Worm (Caenorhabditis elegans) whole organism, L3 larva: ENCODE data around the gene C51E3.9.

Source experiments
- R02D3.7 ChIP-seq: fragments of 150-350 bp; optimal IDR thresholded peaks from 2 replicates; lab custom pipeline; 2014; ENCODE audit warnings: missing biosample characterization, missing genetic modification characterization
- ZK546.5 ChIP-seq: sonication (generic microtip); optimal IDR thresholded peaks from 2 replicates; lab custom pipeline; 2017; ENCODE audit warnings: missing biosample characterization, missing genetic modification characterization
- aly-2 ChIP-seq: fragments of 150-350 bp; optimal IDR thresholded peaks from 2 replicates; lab custom pipeline; 2014; ENCODE audit warnings: missing biosample characterization, missing genetic modification characterization
- ceh-16 ChIP-seq: sonication (generic microtip); optimal IDR thresholded peaks from 2 replicates; lab custom pipeline; 2017; ENCODE audit warnings: missing biosample characterization, missing genetic modification characterization
- ceh-28 ChIP-seq: fragments of 150-350 bp; optimal IDR thresholded peaks from 2 replicates; lab custom pipeline; 2014; ENCODE audit warnings: missing biosample characterization, missing genetic modification reagents, missing genetic modification characterization
- ceh-82 ChIP-seq: fragments of 150-350 bp; optimal IDR thresholded peaks from 2 replicates; lab custom pipeline; 2014; ENCODE audit warnings: missing biosample characterization, missing genetic modification characterization
- ceh-9 ChIP-seq: sonication (generic microtip); optimal IDR thresholded peaks from 2 replicates; lab custom pipeline; 2018; ENCODE audit warnings: missing biosample characterization, missing genetic modification characterization
- daf-12 ChIP-seq: fragments of 150-350 bp; optimal IDR thresholded peaks from 2 replicates; lab custom pipeline; 2014; ENCODE audit warnings: missing biosample characterization, missing genetic modification reagents, missing genetic modification characterization
- egl-27 ChIP-seq: sonication (generic microtip); optimal IDR thresholded peaks from 4 replicates; lab custom pipeline; 2017; ENCODE audit warnings: missing biosample characterization, missing genetic modification reagents, missing genetic modification characterization
- elt-1 ChIP-seq: fragments of 150-350 bp; optimal IDR thresholded peaks from 2 replicates; lab custom pipeline; 2014; ENCODE audit warnings: missing biosample characterization, missing genetic modification characterization
- elt-2 ChIP-seq: sonication (generic microtip); optimal IDR thresholded peaks from 2 replicates; lab custom pipeline; 2016; ENCODE audit warnings: missing genetic modification reagents, mild to moderate bottlenecking, missing genetic modification characterization, missing compliant biosample characterization
- eor-1 ChIP-seq, 2 experiments: fragments of 150-350 bp; optimal IDR thresholded peaks; 2 replicates each; lab custom pipeline; 2014 to 2018; ENCODE audit warnings: missing biosample characterization in 2 of 2, missing genetic modification characterization in 2 of 2
- fkh-10 ChIP-seq: sonication (generic microtip); optimal IDR thresholded peaks from 2 replicates; lab custom pipeline; 2017; ENCODE audit warnings: missing biosample characterization, missing genetic modification reagents, missing genetic modification characterization
- fkh-2 ChIP-seq: fragments of 150-350 bp; optimal IDR thresholded peaks from 2 replicates; lab custom pipeline; 2014; ENCODE audit warnings: missing biosample characterization, missing genetic modification reagents, missing genetic modification characterization
- fos-1 ChIP-seq: fragments of 150-350 bp; optimal IDR thresholded peaks from 2 replicates; lab custom pipeline; 2014; ENCODE audit warnings: missing biosample characterization, missing genetic modification characterization
- hmg-11 ChIP-seq: sonication (generic microtip); optimal IDR thresholded peaks from 2 replicates; lab custom pipeline; 2016; ENCODE audit warnings: missing genetic modification characterization, missing compliant biosample characterization
- jun-1 ChIP-seq: fragments of 150-350 bp; optimal IDR thresholded peaks from 2 replicates; lab custom pipeline; 2014; ENCODE audit warnings: missing biosample characterization, missing genetic modification reagents, missing genetic modification characterization
- lin-15B ChIP-seq: fragments of 150-350 bp; optimal IDR thresholded peaks from 2 replicates; lab custom pipeline; 2014; ENCODE audit warnings: missing biosample characterization, missing genetic modification characterization
- lin-39 ChIP-seq: fragments of 150-350 bp; optimal IDR thresholded peaks from 2 replicates; lab custom pipeline; 2018; ENCODE audit warnings: missing biosample characterization, missing genetic modification reagents, missing genetic modification characterization
- lsy-12 ChIP-seq: sonication (generic microtip); optimal IDR thresholded peaks from 2 replicates; lab custom pipeline; 2016; ENCODE audit warnings: mild to moderate bottlenecking, missing genetic modification characterization, missing compliant biosample characterization
- mdl-1 ChIP-seq: fragments of 150-350 bp; optimal IDR thresholded peaks from 2 replicates; lab custom pipeline; 2014; ENCODE audit warnings: missing biosample characterization, missing genetic modification characterization
- nfya-1 ChIP-seq: sonication (generic microtip); optimal IDR thresholded peaks from 2 replicates; lab custom pipeline; 2017; ENCODE audit warnings: missing genetic modification characterization, mild to moderate bottlenecking, missing compliant biosample characterization, antibody characterized with exemption, moderate library complexity; ENCODE audit not compliant: insufficient read depth
- nhr-11 ChIP-seq: fragments of 150-350 bp; optimal IDR thresholded peaks from 2 replicates; lab custom pipeline; 2014; ENCODE audit warnings: missing biosample characterization, missing genetic modification characterization
- nhr-12 ChIP-seq: fragments of 150-350 bp; optimal IDR thresholded peaks from 2 replicates; lab custom pipeline; 2014; ENCODE audit warnings: missing biosample characterization, missing genetic modification characterization
- nhr-23 ChIP-seq: fragments of 150-350 bp; optimal IDR thresholded peaks from 2 replicates; lab custom pipeline; 2014; ENCODE audit warnings: missing biosample characterization, missing genetic modification reagents, missing genetic modification characterization
- nhr-237 ChIP-seq: fragments of 150-350 bp; optimal IDR thresholded peaks from 2 replicates; lab custom pipeline; 2014; ENCODE audit warnings: missing biosample characterization, missing genetic modification characterization
- nhr-25 ChIP-seq: sonication (generic microtip); optimal IDR thresholded peaks from 2 replicates; lab custom pipeline; 2017; ENCODE audit warnings: missing biosample characterization, missing genetic modification characterization
- nhr-28 ChIP-seq: fragments of 150-350 bp; optimal IDR thresholded peaks from 2 replicates; lab custom pipeline; 2014; ENCODE audit warnings: missing biosample characterization, missing genetic modification characterization
- nhr-43 ChIP-seq: sonication (generic microtip); optimal IDR thresholded peaks from 2 replicates; lab custom pipeline; 2016; ENCODE audit warnings: mild to moderate bottlenecking, missing genetic modification characterization, missing compliant biosample characterization; ENCODE audit not compliant: poor library complexity, severe bottlenecking
- nhr-67 ChIP-seq: fragments of 150-350 bp; optimal IDR thresholded peaks from 2 replicates; lab custom pipeline; 2014; ENCODE audit warnings: missing biosample characterization, missing genetic modification characterization
- nhr-76 ChIP-seq: fragments of 150-350 bp; sonication (generic microtip); optimal IDR thresholded peaks from 5 replicates; lab custom pipeline; 2014; ENCODE audit warnings: missing biosample characterization, missing genetic modification characterization
- nhr-77 ChIP-seq: fragments of 150-350 bp; optimal IDR thresholded peaks from 2 replicates; lab custom pipeline; 2014; ENCODE audit warnings: missing biosample characterization, missing genetic modification characterization
- pha-4 ChIP-seq: fragments of 150-350 bp; optimal IDR thresholded peaks from 2 replicates; lab custom pipeline; 2014; ENCODE audit warnings: missing biosample characterization, missing genetic modification reagents, missing genetic modification characterization
- pqm-1 ChIP-seq: fragments of 150-350 bp; optimal IDR thresholded peaks from 2 replicates; lab custom pipeline; 2017; ENCODE audit warnings: missing biosample characterization, missing genetic modification characterization, inconsistent platforms
- sea-2 ChIP-seq: fragments of 150-350 bp; sonication (generic microtip); optimal IDR thresholded peaks from 4 replicates; lab custom pipeline; 2014; ENCODE audit warnings: missing biosample characterization, missing genetic modification reagents, missing genetic modification characterization
- skn-1 ChIP-seq: fragments of 150-350 bp; optimal IDR thresholded peaks from 2 replicates; lab custom pipeline; 2014; ENCODE audit warnings: missing biosample characterization, missing genetic modification characterization
- snpc-4 ChIP-seq: fragments of 150-350 bp; optimal IDR thresholded peaks from 2 replicates; lab custom pipeline; 2014; ENCODE audit warnings: missing biosample characterization, missing genetic modification characterization
- tbx-2 ChIP-seq: sonication (generic microtip); optimal IDR thresholded peaks from 2 replicates; lab custom pipeline; 2016; ENCODE audit warnings: mild to moderate bottlenecking, missing genetic modification characterization, missing compliant biosample characterization
- unc-39 ChIP-seq: sonication (generic microtip); optimal IDR thresholded peaks from 4 replicates; lab custom pipeline; 2017; ENCODE audit warnings: missing biosample characterization, missing genetic modification characterization
- unc-62 ChIP-seq: fragments of 150-350 bp; sonication (generic microtip); optimal IDR thresholded peaks from 4 replicates; lab custom pipeline; 2014; ENCODE audit warnings: missing biosample characterization, missing genetic modification reagents, missing genetic modification characterization
- zag-1 ChIP-seq: fragments of 150-350 bp; optimal IDR thresholded peaks from 2 replicates; lab custom pipeline; 2014; ENCODE audit warnings: missing biosample characterization, missing genetic modification characterization
- ztf-11 ChIP-seq: fragments of 150-350 bp; optimal IDR thresholded peaks from 2 replicates; lab custom pipeline; 2014; ENCODE audit warnings: missing biosample characterization, missing genetic modification characterization
- ztf-4 ChIP-seq: fragments of 150-350 bp; optimal IDR thresholded peaks from 2 replicates; lab custom pipeline; 2014; ENCODE audit warnings: missing biosample characterization, missing genetic modification characterization

Gene C51E3.9

DNA sequence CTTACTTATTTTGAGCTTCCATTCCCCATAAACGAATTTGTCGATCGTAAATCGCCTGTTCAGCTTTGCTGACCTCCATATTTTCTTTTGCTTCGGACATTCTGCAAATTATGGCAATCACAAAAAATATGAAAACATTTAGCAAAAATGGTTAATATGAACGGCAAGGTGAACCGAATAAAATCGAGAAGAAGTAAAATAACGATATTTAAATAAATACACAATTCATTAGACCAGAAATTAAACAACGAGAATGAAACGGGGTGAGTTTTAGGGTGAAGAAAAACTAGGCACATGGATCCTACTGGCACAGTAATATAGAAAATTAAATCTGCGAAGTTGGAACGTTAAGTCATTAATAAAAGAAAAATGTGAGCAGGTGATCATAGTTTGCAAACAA is 15.6 kb upstream of the C51E3.9 start, which contains the start of gene aos-1:
Gene aos-1 (minus strand): TSS at position 101 of the 400 bp plus-strand sequence.
- TF ChIP-seq ZK546.5 (tag; lab: Kevin White, UChicago) (no peak), fos-1 (tag; lab: Kevin White, UChicago) (no peak), aly-2 (no peak), skn-1 (tag; lab: Kevin White, UChicago) (no peak), nhr-12 (tag; lab: Kevin White, UChicago) (no peak), pha-4 (tag; lab: Kevin White, UChicago) (no peak), jun-1 (tag; lab: Kevin White, UChicago) (no peak), snpc-4 (tag; lab: Kevin White, UChicago) (no peak)

- TF ChIP-seq tbx-2 (tag; lab: Kevin White, UChicago): no peak
- TF ChIP-seq nhr-23: peak; percentile 23
- no peak for TF ChIP-seq ceh-16 (tag; lab: Kevin White, UChicago)
- TF ChIP-seq, all 47 proteins: peak for 1
These were observed 12.5 kb upstream of the C51E3.9 start for ce11 chrV:10133277-10133676.

DNA sequence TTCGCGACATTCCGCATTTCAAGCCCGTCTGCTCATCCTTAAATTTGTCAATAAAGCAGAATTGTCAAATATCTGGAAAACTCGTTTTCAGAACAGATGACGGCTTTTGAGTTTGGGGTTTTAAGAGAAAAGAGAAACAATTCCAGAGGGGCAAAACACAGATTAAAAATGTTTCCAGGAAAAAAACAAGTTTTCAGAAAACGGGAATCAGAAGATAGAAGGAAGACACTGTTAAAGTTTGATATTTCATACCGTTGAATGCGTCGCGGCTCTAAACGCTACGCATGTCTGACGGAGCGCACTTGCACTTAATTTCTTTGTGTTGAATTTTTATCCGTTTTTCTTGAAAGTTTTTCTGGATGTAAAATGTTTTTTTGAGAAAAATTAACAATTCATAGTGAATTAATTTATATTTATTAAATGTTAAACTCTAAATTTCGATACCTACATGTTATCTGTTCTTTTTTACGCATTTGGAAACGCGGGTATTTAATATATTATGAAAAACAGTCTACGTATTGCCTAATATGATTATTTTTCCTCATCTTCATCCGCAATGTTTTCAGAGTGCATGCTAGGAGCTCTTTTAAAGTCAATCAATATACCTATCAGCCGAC is 11.6 kb upstream of the C51E3.9 start, which contains the start of the genes C08B6.18, wdr-20 and C08B6.8:
Gene C08B6.18 (minus strand): TSS at position 51 of the 617 bp plus-strand sequence.
Gene wdr-20 (minus strand): TSS at position 82 of the 617 bp plus-strand sequence.
Gene C08B6.8 (plus strand): TSS at position 567 of the 617 bp plus-strand sequence.
- no peak for TF ChIP-seq nhr-77 (tag; lab: Kevin White, UChicago)
- no peak for TF ChIP-seq ceh-28 (tag; lab: Kevin White, UChicago)
- TF ChIP-seq tbx-2 (tag; lab: Kevin White, UChicago): no peak
- peak; percentile 50 for TF ChIP-seq pha-4 (tag; lab: Kevin White, UChicago)
- no peak for TF ChIP-seq nhr-67 (tag; lab: Kevin White, UChicago)
- TF ChIP-seq nhr-43 (tag; lab: Kevin White, UChicago): no peak
- TF ChIP-seq ceh-9 (tag; lab: Kevin White, UChicago): no peak
- no peak for TF ChIP-seq elt-2 (tag; lab: Kevin White, UChicago)
- TF ChIP-seq skn-1 (tag; lab: Kevin White, UChicago): no peak
- TF ChIP-seq lsy-12 (tag; lab: Kevin White, UChicago): no peak
- no peak for TF ChIP-seq nhr-11 (tag; lab: Kevin White, UChicago)
- no peak for TF ChIP-seq nhr-23
- no peak for TF ChIP-seq nhr-12 (tag; lab: Kevin White, UChicago)
- no peak for TF ChIP-seq hmg-11 (tag; lab: Kevin White, UChicago)
- no peak for TF ChIP-seq nhr-76 (tag; lab: Kevin White, UChicago)
- no peak for TF ChIP-seq fos-1 (tag; lab: Kevin White, UChicago)
- no peak for TF ChIP-seq sea-2 (GFP tag; lab: Kevin White, UChicago)
- TF ChIP-seq pqm-1: no peak
- TF ChIP-seq egl-27 (tag; lab: Kevin White, UChicago): no peak
- peak; percentile 17 for TF ChIP-seq nhr-25 (tag; lab: Kevin White, UChicago)
- no peak for TF ChIP-seq jun-1 (tag; lab: Kevin White, UChicago)
- TF ChIP-seq mdl-1 (tag; lab: Kevin White, UChicago): no peak
- TF ChIP-seq fkh-2 (tag; lab: Kevin White, UChicago): no peak
- TF ChIP-seq unc-62: no peak
- TF ChIP-seq nhr-237 (tag; lab: Kevin White, UChicago): no peak
- TF ChIP-seq ZK546.5 (tag; lab: Kevin White, UChicago): no peak
- no peak for TF ChIP-seq unc-39 (tag; lab: Kevin White, UChicago)
- TF ChIP-seq nhr-28: no peak
- TF ChIP-seq ceh-16 (tag; lab: Kevin White, UChicago): no peak
- no peak for TF ChIP-seq fkh-10
- peak; percentile 84 for TF ChIP-seq lin-15B (tag; lab: Kevin White, UChicago)
- peak; percentile 52 for TF ChIP-seq nfya-1 (tag; lab: Kevin White, UChicago)
- TF ChIP-seq lin-39 (tag; lab: Kevin White, UChicago): no peak
- no peak for TF ChIP-seq R02D3.7 (tag; lab: Kevin White, UChicago)
- no peak for TF ChIP-seq ztf-11 (tag; lab: Kevin White, UChicago)
- no peak for TF ChIP-seq daf-12 (tag; lab: Kevin White, UChicago)
- TF ChIP-seq elt-1: no peak
- TF ChIP-seq ztf-4 (tag; lab: Kevin White, UChicago): no peak
- TF ChIP-seq snpc-4 (tag; lab: Kevin White, UChicago): peak; percentile 75
- TF ChIP-seq ceh-82 (tag; lab: Kevin White, UChicago): no peak
- no peak for TF ChIP-seq eor-1 (tag; optimal IDR thresholded peaks at IDR 0.05; lab: Kevin White, UChicago)
- TF ChIP-seq zag-1 (tag; lab: Kevin White, UChicago): no peak
